Worm (Caenorhabditis elegans) whole organism, young adult: ENCODE data around the gene ZK899.2.

ENCODE experiments used
- B0035.1 ChIP-seq: sonication (generic microtip); optimal IDR thresholded peaks from 2 replicates; lab custom pipeline; 2016; ENCODE audit warnings: missing genetic modification characterization, mild to moderate bottlenecking, missing compliant biosample characterization, missing genotype, missing genetic modification reagents
- B0261.1 ChIP-seq: sonication (generic microtip); optimal IDR thresholded peaks from 2 replicates; lab custom pipeline; 2016; ENCODE audit warnings: mild to moderate bottlenecking, missing genetic modification characterization, moderate library complexity, missing compliant biosample characterization
- C06A6.2 ChIP-seq: fragments of 200-800 bp; sonication (Bioruptor generic); conservative IDR thresholded peaks from 2 replicates; pipeline ENCODE4 v1.3.6; 2022; ENCODE audit warnings: missing genetic modification characterization, missing compliant biosample characterization
- C17E4.6 ChIP-seq: fragments of 200-800 bp; sonication (Bioruptor generic); IDR thresholded peaks from 2 replicates; pipeline ENCODE4 v1.3.6; 2022; ENCODE audit warnings: missing genetic modification reagents, missing genetic modification characterization, missing compliant biosample characterization
- D2030.7 ChIP-seq: fragments of 200-800 bp; sonication (Bioruptor generic); IDR thresholded peaks from 2 replicates; pipeline ENCODE4 v1.3.6; 2022; ENCODE audit warnings: missing genetic modification reagents, missing genetic modification characterization, missing compliant biosample characterization
- F23B12.7 ChIP-seq: sonication (generic microtip); optimal IDR thresholded peaks from 2 replicates; lab custom pipeline; 2017; ENCODE audit warnings: missing genetic modification characterization, mild to moderate bottlenecking, missing compliant biosample characterization, antibody characterized with exemption, moderate library complexity; ENCODE audit not compliant: insufficient read depth
- F37B4.10 ChIP-seq: fragments of 200-800 bp; sonication (Bioruptor generic); IDR thresholded peaks from 2 replicates; pipeline ENCODE4 v1.3.6; 2022; ENCODE audit warnings: missing genetic modification characterization, missing compliant biosample characterization
- F39B2.1 ChIP-seq: fragments of 200-800 bp; sonication (Bioruptor generic); IDR thresholded peaks from 2 replicates; pipeline ENCODE4 v1.3.6; 2022; ENCODE audit warnings: missing genetic modification reagents, missing genetic modification characterization, missing compliant biosample characterization
- F52B5.7 ChIP-seq: sonication (generic microtip); optimal IDR thresholded peaks from 2 replicates; lab custom pipeline; 2016; ENCODE audit warnings: mild to moderate bottlenecking, missing genetic modification characterization, missing compliant biosample characterization
- F55B11.4 ChIP-seq: sonication (generic microtip); optimal IDR thresholded peaks from 2 replicates; lab custom pipeline; 2016; ENCODE audit warnings: missing compliant biosample characterization, missing genetic modification characterization, borderline replicate concordance; ENCODE audit not compliant: insufficient read depth
- K12H6.12 ChIP-seq: fragments of 200-800 bp; sonication (Bioruptor generic); optimal IDR thresholded peaks from 2 replicates; lab custom pipeline; 2018; ENCODE audit warnings: mild to moderate bottlenecking, missing genetic modification characterization, missing compliant biosample characterization
- Y67H2A.10 ChIP-seq: fragments of 200-800 bp; sonication (Bioruptor generic); conservative IDR thresholded peaks from 2 replicates; pipeline ENCODE4 v1.3.6; 2022; ENCODE audit warnings: missing genetic modification reagents, missing genetic modification characterization, missing compliant biosample characterization
- ZK185.1 ChIP-seq: sonication (generic microtip); optimal IDR thresholded peaks from 2 replicates; lab custom pipeline; 2016; ENCODE audit warnings: mild to moderate bottlenecking, missing genetic modification characterization, missing compliant biosample characterization; ENCODE audit not compliant: poor library complexity, severe bottlenecking
- akir-1 ChIP-seq: fragments of 200-800 bp; sonication (Bioruptor generic); optimal IDR thresholded peaks from 2 replicates; lab custom pipeline; 2018; ENCODE audit warnings: mild to moderate bottlenecking, missing genetic modification characterization, moderate library complexity, missing compliant biosample characterization
- aptf-3 ChIP-seq: fragments of 200-800 bp; sonication (Bioruptor generic); IDR thresholded peaks from 2 replicates; pipeline ENCODE4 v1.3.6; 2022; ENCODE audit warnings: missing genetic modification characterization, missing compliant biosample characterization
- athp-1 ChIP-seq: sonication (generic microtip); optimal IDR thresholded peaks from 2 replicates; lab custom pipeline; 2017; ENCODE audit warnings: mild to moderate bottlenecking, missing genetic modification characterization, missing compliant biosample characterization
- bed-2 ChIP-seq: fragments of 200-800 bp; sonication (Bioruptor generic); IDR thresholded peaks from 2 replicates; pipeline ENCODE4 v1.3.6; 2022; ENCODE audit warnings: missing genetic modification reagents, missing genetic modification characterization, missing compliant biosample characterization
- ceh-100 ChIP-seq: fragments of 200-800 bp; sonication (Bioruptor generic); IDR thresholded peaks from 2 replicates; pipeline ENCODE4 v1.3.6; 2022; ENCODE audit warnings: missing genetic modification reagents, missing genetic modification characterization, missing compliant biosample characterization
- ceh-27 ChIP-seq: fragments of 200-800 bp; sonication (Bioruptor generic); optimal IDR thresholded peaks from 2 replicates; lab custom pipeline; 2018; ENCODE audit warnings: mild to moderate bottlenecking, missing genetic modification characterization, moderate library complexity, missing compliant biosample characterization
- ceh-40 ChIP-seq: fragments of 200-800 bp; sonication (Bioruptor generic); IDR thresholded peaks from 2 replicates; pipeline ENCODE4 v1.3.6; 2022; ENCODE audit warnings: missing genetic modification characterization, missing compliant biosample characterization
- ceh-79 ChIP-seq: sonication (generic microtip); optimal IDR thresholded peaks from 2 replicates; lab custom pipeline; 2017; ENCODE audit warnings: mild to moderate bottlenecking, missing genetic modification characterization, missing compliant biosample characterization
- chd-7 ChIP-seq: sonication (generic microtip); optimal IDR thresholded peaks from 2 replicates; lab custom pipeline; 2016; ENCODE audit warnings: mild to moderate bottlenecking, missing genetic modification characterization, moderate library complexity, missing compliant biosample characterization
- dox-1 ChIP-seq: fragments of 200-800 bp; sonication (Bioruptor generic); IDR thresholded peaks from 2 replicates; pipeline ENCODE4 v1.3.6; 2022; ENCODE audit warnings: missing genetic modification reagents, missing genetic modification characterization, missing compliant biosample characterization
- dpl-1 ChIP-seq: fragments of 150-350 bp; optimal IDR thresholded peaks from 2 replicates; lab custom pipeline; 2014; ENCODE audit warnings: missing biosample characterization, missing genetic modification reagents, missing genetic modification characterization
- efl-1 ChIP-seq: fragments of 150-350 bp; optimal IDR thresholded peaks from 2 replicates; lab custom pipeline; 2014; ENCODE audit warnings: missing biosample characterization, missing genetic modification reagents, missing genetic modification characterization
- egl-18 ChIP-seq: fragments of 200-800 bp; sonication (Bioruptor generic); IDR thresholded peaks from 2 replicates; pipeline ENCODE4 v1.3.6; 2022; ENCODE audit warnings: missing genetic modification reagents, missing genetic modification characterization, missing compliant biosample characterization
- ekl-4 ChIP-seq: fragments of 200-800 bp; sonication (Bioruptor generic); IDR thresholded peaks from 2 replicates; pipeline ENCODE4 v1.3.6; 2022; ENCODE audit warnings: missing genetic modification reagents, missing genetic modification characterization, missing compliant biosample characterization
- gei-17 ChIP-seq: fragments of 200-800 bp; sonication (Bioruptor generic); optimal IDR thresholded peaks from 2 replicates; lab custom pipeline; 2018; ENCODE audit warnings: mild to moderate bottlenecking, missing genetic modification characterization, missing compliant biosample characterization
- him-1 ChIP-seq: sonication (generic microtip); optimal IDR thresholded peaks from 2 replicates; lab custom pipeline; 2016; ENCODE audit warnings: missing genotype, missing genetic modification reagents, missing genetic modification characterization, missing compliant biosample characterization
- lin-26 ChIP-seq: fragments of 200-800 bp; sonication (Bioruptor generic); IDR thresholded peaks from 2 replicates; pipeline ENCODE4 v1.3.6; 2022; ENCODE audit warnings: missing genetic modification reagents, missing genetic modification characterization, missing compliant biosample characterization
- lin-40 ChIP-seq: sonication (generic microtip); optimal IDR thresholded peaks from 2 replicates; lab custom pipeline; 2016; ENCODE audit warnings: missing genetic modification characterization, mild to moderate bottlenecking, missing compliant biosample characterization, missing genotype, missing genetic modification reagents
- lir-1 ChIP-seq: fragments of 200-800 bp; sonication (Bioruptor generic); conservative IDR thresholded peaks from 2 replicates; pipeline ENCODE4 v1.3.6; 2022; ENCODE audit warnings: missing genetic modification reagents, missing genetic modification characterization, missing compliant biosample characterization
- mes-4 ChIP-seq: sonication (generic microtip); optimal IDR thresholded peaks from 2 replicates; lab custom pipeline; 2016; ENCODE audit warnings: missing genotype, missing genetic modification characterization, missing compliant biosample characterization
- mxl-1 ChIP-seq: sonication (generic microtip); optimal IDR thresholded peaks from 2 replicates; lab custom pipeline; 2016; ENCODE audit warnings: missing genetic modification characterization, missing compliant biosample characterization
- nfyb-1 ChIP-seq: fragments of 200-800 bp; sonication (Bioruptor generic); IDR thresholded peaks from 2 replicates; pipeline ENCODE4 v1.3.6; 2022; ENCODE audit warnings: missing genetic modification reagents, missing genetic modification characterization, missing compliant biosample characterization
- nhr-179 ChIP-seq: sonication (generic microtip); optimal IDR thresholded peaks from 2 replicates; lab custom pipeline; 2016; ENCODE audit warnings: mild to moderate bottlenecking, missing genetic modification characterization, missing compliant biosample characterization
- pbrm-1 ChIP-seq: fragments of 200-800 bp; sonication (Bioruptor generic); IDR thresholded peaks from 2 replicates; pipeline ENCODE4 v1.3.6; 2022; ENCODE audit warnings: missing genetic modification reagents, missing genetic modification characterization, missing compliant biosample characterization
- rpc-1 ChIP-seq, 2 experiments: fragments of 150-350 bp in 1 of 2; sonication (generic microtip) in 1 of 2; optimal IDR thresholded peaks; 2 replicates each; lab custom pipeline; 2014 to 2018; ENCODE audit warnings: missing biosample characterization in 1 of 2, missing genetic modification characterization in 1 of 2, missing genetic modification reagents in 1 of 2, missing genotype in 1 of 2
- sdz-38 ChIP-seq: sonication (generic microtip); optimal IDR thresholded peaks from 2 replicates; lab custom pipeline; 2016; ENCODE audit warnings: missing genotype, missing genetic modification characterization, missing compliant biosample characterization
- snpc-1.3 ChIP-seq: sonication (generic microtip); optimal IDR thresholded peaks from 2 replicates; lab custom pipeline; 2017; ENCODE audit warnings: missing genetic modification characterization, mild to moderate bottlenecking, missing compliant biosample characterization, antibody characterized with exemption, moderate library complexity, missing genotype, missing genetic modification reagents; ENCODE audit not compliant: insufficient read depth
- snpc-4 ChIP-seq, 5 experiments: fragments of 150-350 bp in 1 of 5; sonication (generic microtip) in 4 of 5; optimal IDR thresholded peaks; 2 replicates each; lab custom pipeline; 2014 to 2018; ENCODE audit warnings: missing genetic modification characterization in 5 of 5, missing biosample characterization in 3 of 5, antibody characterized with exemption in 2 of 5, mild to moderate bottlenecking in 2 of 5, missing compliant biosample characterization in 2 of 5, missing genotype in 2 of 5, moderate library complexity in 2 of 5, missing genetic modification reagents in 1 of 5
- zfh-2 ChIP-seq: fragments of 200-800 bp; sonication (Bioruptor generic); conservative IDR thresholded peaks from 2 replicates; pipeline ENCODE4 v1.3.6; 2022; ENCODE audit warnings: missing genetic modification reagents, missing genetic modification characterization, missing compliant biosample characterization
- zim-3 ChIP-seq: sonication (generic microtip); optimal IDR thresholded peaks from 2 replicates; lab custom pipeline; 2017; ENCODE audit warnings: mild to moderate bottlenecking, missing genetic modification characterization, moderate library complexity, missing compliant biosample characterization
- ztf-25 ChIP-seq: fragments of 200-800 bp; sonication (Bioruptor generic); IDR thresholded peaks from 2 replicates; pipeline ENCODE4 v1.3.6; 2022; ENCODE audit warnings: missing genetic modification reagents, missing genetic modification characterization, missing compliant biosample characterization
- ztf-26 ChIP-seq: sonication (generic microtip); optimal IDR thresholded peaks from 2 replicates; lab custom pipeline; 2017; ENCODE audit warnings: missing genetic modification characterization, missing compliant biosample characterization
- ztf-3 ChIP-seq: fragments of 200-800 bp; sonication (Bioruptor generic); optimal IDR thresholded peaks from 2 replicates; lab custom pipeline; 2018; ENCODE audit warnings: mild to moderate bottlenecking, missing genetic modification characterization, missing compliant biosample characterization

ZK899.2 gene

DNA sequence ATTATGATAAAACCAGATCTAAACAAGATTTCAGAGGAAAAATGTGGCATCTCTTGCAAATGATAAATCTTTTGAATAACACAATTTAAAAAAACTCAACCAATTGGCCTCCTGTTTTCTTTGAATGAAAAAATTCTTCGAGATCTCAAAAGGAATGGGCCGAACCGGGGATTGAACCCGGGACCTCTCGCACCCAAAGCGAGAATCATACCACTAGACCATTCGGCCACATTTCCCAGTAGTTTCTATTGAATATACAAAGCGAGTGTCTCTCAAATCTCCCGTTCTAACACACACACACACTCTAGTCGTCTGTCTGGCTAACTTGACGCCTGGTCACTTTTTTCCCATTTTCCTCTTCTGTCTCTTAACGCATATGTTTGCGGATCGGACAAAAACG is 15.8 kb upstream of the ZK899.2 start (continued):
- TF ChIP-seq ZK185.1 (tag; lab: Kevin White, UChicago) (peak; percentile 95), zim-3 (tag; lab: Kevin White, UChicago) (peak; percentile 63), efl-1 (GFP tag; lab: Kevin White, UChicago) (no peak), ceh-27 (peak; percentile 59), mxl-1 (tag; lab: Kevin White, UChicago) (peak; percentile 47), gei-17 (GFP tag; lab: Kevin White, UChicago) (peak; percentile 84), F52B5.7 (tag; lab: Kevin White, UChicago) (no peak), D2030.7 (GFP tag; lab: Robert Waterston, UW) (peak; percentile 70), F23B12.7 (peak; percentile 76)

DNA sequence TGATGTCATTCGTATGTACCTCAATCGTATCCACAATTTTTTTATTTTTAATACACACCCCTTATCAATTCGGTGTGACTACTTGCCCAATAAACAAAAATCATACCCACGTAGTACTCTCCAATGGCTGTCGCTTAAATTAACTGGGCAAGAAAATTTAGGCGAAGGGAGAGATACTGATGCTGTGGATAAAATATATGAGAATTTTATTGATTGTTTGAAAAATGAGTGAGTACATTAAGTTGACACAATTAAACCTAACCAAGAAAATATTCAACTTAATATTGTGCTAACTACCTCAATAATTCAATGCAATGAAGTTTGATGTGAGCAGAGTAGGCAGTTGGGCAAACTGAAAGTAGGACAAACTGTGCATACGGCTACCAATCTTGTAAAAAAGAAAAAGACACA is 13.9 kb upstream of the ZK899.2 start:
- no peak for TF ChIP-seq aptf-3
- TF ChIP-seq nhr-179 (tag; lab: Kevin White, UChicago): peak; percentile 88
- TF ChIP-seq him-1 (tag; lab: Kevin White, UChicago): no peak
- peak; percentile 100 for TF ChIP-seq lin-40 (tag; lab: Kevin White, UChicago)
- peak; percentile 63 for TF ChIP-seq B0261.1
- peak; percentile 98 for TF ChIP-seq nfyb-1 (GFP tag; lab: Robert Waterston, UW)
- TF ChIP-seq B0035.1 (tag; lab: Kevin White, UChicago): peak; percentile 96
- peak; percentile 99 for TF ChIP-seq ztf-26
- TF ChIP-seq bed-2: peak; percentile 90
- TF ChIP-seq snpc-4 (GFP tag; optimal IDR thresholded peaks at IDR 0.05; lab: Kevin White, UChicago): peak; percentile 67
- peak in 3 of 4 experiments; percentile 81 to 91 (median 83) for TF ChIP-seq snpc-4 (tag; optimal IDR thresholded peaks at IDR 0.05; lab: Kevin White, UChicago)
- TF ChIP-seq F55B11.4 (tag; lab: Kevin White, UChicago): no peak
- TF ChIP-seq akir-1 (GFP tag; lab: Kevin White, UChicago): peak; percentile 90
- TF ChIP-seq lir-1 (GFP tag; lab: Robert Waterston, UW): peak; percentile 89
- TF ChIP-seq ceh-40 (GFP tag; lab: Robert Waterston, UW): no peak; the same call in 1 of the 2 replicates
- peak; percentile 8 for TF ChIP-seq rpc-1 (optimal IDR thresholded peaks at IDR 0.05; lab: Kevin White, UChicago)
- TF ChIP-seq rpc-1 (tag; optimal IDR thresholded peaks at IDR 0.05; lab: Kevin White, UChicago): no peak
- TF ChIP-seq C17E4.6 (GFP tag; lab: Robert Waterston, UW): peak; percentile 80
- TF ChIP-seq snpc-1.3 (tag; lab: Kevin White, UChicago): peak; percentile 17
- peak; percentile 96 for TF ChIP-seq chd-7 (tag; lab: Kevin White, UChicago)
- TF ChIP-seq efl-1 (GFP tag; lab: Kevin White, UChicago): no peak
- peak; percentile 91 for TF ChIP-seq ekl-4 (GFP tag; lab: Robert Waterston, UW)
- TF ChIP-seq F39B2.1 (GFP tag; lab: Robert Waterston, UW): no peak
- peak; percentile 99 for TF ChIP-seq ceh-27
- TF ChIP-seq K12H6.12 (tag; lab: Kevin White, UChicago): peak; percentile 97
- no peak for TF ChIP-seq dpl-1 (GFP tag; lab: Kevin White, UChicago)
- peak; percentile 94 for TF ChIP-seq ztf-3 (GFP tag; lab: Kevin White, UChicago)
- no peak for TF ChIP-seq sdz-38 (tag; lab: Kevin White, UChicago)
- TF ChIP-seq mes-4: no peak
- TF ChIP-seq pbrm-1 (GFP tag; lab: Robert Waterston, UW): peak; percentile 95
- peak; percentile 98 for TF ChIP-seq dox-1 (GFP tag; lab: Robert Waterston, UW)
- peak; percentile 36; the same call in 1 of the 2 replicates for TF ChIP-seq Y67H2A.10 (GFP tag; lab: Robert Waterston, UW)
- peak; percentile 11 for TF ChIP-seq athp-1 (tag; lab: Kevin White, UChicago)
- no peak for TF ChIP-seq zfh-2
- peak; percentile 98 for TF ChIP-seq C06A6.2 (GFP tag; lab: Robert Waterston, UW)
- TF ChIP-seq ztf-25: no peak
- TF ChIP-seq ceh-79 (tag; lab: Kevin White, UChicago): peak; percentile 73
- peak; percentile 89 for TF ChIP-seq lin-26 (GFP tag; lab: Robert Waterston, UW)
- peak; percentile 94 for TF ChIP-seq egl-18 (GFP tag; lab: Robert Waterston, UW)
- no peak for TF ChIP-seq F37B4.10
- TF ChIP-seq ceh-100 (GFP tag; lab: Robert Waterston, UW): peak; percentile 77
